Worm (Caenorhabditis elegans): Measurements from ENCODE around the gene C07A4.3.

ce11 chrX:10168534-10168933, 6.2 kb upstream of the C07A4.3 start:
- TF ChIP-seq sdc-2 (tag; optimal IDR thresholded peaks at IDR 0.05) = no peak
- TF ChIP-seq pqm-1 (tag; optimal IDR thresholded peaks at IDR 0.05) = no peak
- TF ChIP-seq lin-11 (tag; optimal IDR thresholded peaks at IDR 0.05) = no peak
- TF ChIP-seq gmeb-2 (tag; optimal IDR thresholded peaks at IDR 0.05) = no peak
- TF ChIP-seq fkh-10 (GFP tag; optimal IDR thresholded peaks at IDR 0.05) = no peak
- TF ChIP-seq pha-4 (tag; optimal IDR thresholded peaks at IDR 0.05) = no peak

Measured in whole organism, late embryonic.